Worm (Caenorhabditis elegans) whole organism, L2 larva: ENCODE results near the gene ugt-16.

Experiments used
- Y55F3AM.14 ChIP-seq: fragments of 200-800 bp; sonication (Bioruptor generic); optimal IDR thresholded peaks from 2 replicates; lab custom pipeline; 2018; ENCODE audit warnings: mild to moderate bottlenecking, missing genetic modification characterization, missing compliant biosample characterization
- nhr-25 ChIP-seq: fragments of 150-350 bp; sonication (generic microtip); optimal IDR thresholded peaks from 3 replicates; lab custom pipeline; 2014; ENCODE audit warnings: missing biosample characterization, missing genetic modification characterization
- skn-1 ChIP-seq: sonication (generic microtip); optimal IDR thresholded peaks from 2 replicates; lab custom pipeline; 2017; ENCODE audit warnings: missing biosample characterization, missing genetic modification characterization

- TF ChIP-seq skn-1 (tag; lab: Kevin White, UChicago) = no peak
- no peak for TF ChIP-seq Y55F3AM.14 (GFP tag; lab: Kevin White, UChicago)
- TF ChIP-seq nhr-25 = no peak
These were observed 6.3 kb upstream of the ugt-16 start for ce11 chrV:12818486-12818885.
